Fruit fly (Drosophila melanogaster) whole organism, embryonic: ENCODE data around the gene CG7272.

Source experiments
- BtbVII ChIP-seq: fragments of 200-800 bp; sonication (Bioruptor generic); optimal IDR thresholded peaks from 3 replicates; lab custom pipeline; 2017; ENCODE audit warnings: missing biosample characterization, mild to moderate bottlenecking, missing genetic modification characterization
- CG11696 ChIP-seq: fragments of 200-800 bp; sonication (Bioruptor generic); IDR thresholded peaks from 2 replicates; pipeline ENCODE4 v1.3.6; 2022; ENCODE audit warnings: missing biosample characterization, missing genetic modification characterization
- CG15011 ChIP-seq: fragments of 200-800 bp; sonication (Bioruptor generic); optimal IDR thresholded peaks from 3 replicates; lab custom pipeline; 2018; ENCODE audit warnings: missing biosample characterization, mild to moderate bottlenecking, missing genetic modification characterization
- CG15601 ChIP-seq: fragments of 200-800 bp; sonication (Bioruptor generic); optimal IDR thresholded peaks from 3 replicates; lab custom pipeline; 2019; ENCODE audit warnings: missing biosample characterization, mild to moderate bottlenecking, missing genetic modification characterization, moderate library complexity
- CG18476 ChIP-seq: fragments of 200-800 bp; sonication (Bioruptor generic); optimal IDR thresholded peaks from 2 replicates; lab custom pipeline; 2016; ENCODE audit warnings: missing biosample characterization, mild to moderate bottlenecking, missing genetic modification characterization
- CG18599 ChIP-seq: fragments of 200-800 bp; sonication (Bioruptor generic); optimal IDR thresholded peaks from 3 replicates; lab custom pipeline; 2017; ENCODE audit warnings: missing biosample characterization, missing genetic modification characterization, mild to moderate bottlenecking, moderate library complexity, missing genetic modification reagents
- CG2199 ChIP-seq: fragments of 200-800 bp; sonication (Bioruptor generic); IDR thresholded peaks from 3 replicates; pipeline ENCODE4 v1.3.6; 2022; ENCODE audit warnings: missing biosample characterization, missing genetic modification characterization
- CG2678 ChIP-seq: fragments of 200-800 bp; sonication (Bioruptor generic); optimal IDR thresholded peaks from 3 replicates; lab custom pipeline; 2019; ENCODE audit warnings: missing biosample characterization, mild to moderate bottlenecking, missing genetic modification characterization, moderate library complexity
- CG32767 ChIP-seq: fragments of 200-800 bp; sonication (Bioruptor generic); IDR thresholded peaks from 2 replicates; pipeline ENCODE4 v1.3.6; 2022; ENCODE audit warnings: missing biosample characterization, missing genetic modification characterization
- CG34376 ChIP-seq: fragments of 200-800 bp; sonication (Bioruptor generic); optimal IDR thresholded peaks from 2 replicates; lab custom pipeline; 2018; ENCODE audit warnings: missing biosample characterization, mild to moderate bottlenecking, missing genetic modification characterization
- CG3838 ChIP-seq: fragments of 200-800 bp; sonication (Bioruptor generic); optimal IDR thresholded peaks from 3 replicates; lab custom pipeline; 2016; ENCODE audit warnings: missing biosample characterization, missing genetic modification characterization
- CG42726 ChIP-seq: fragments of 200-800 bp; sonication (Bioruptor generic); IDR thresholded peaks from 2 replicates; pipeline ENCODE4 v1.3.6; 2022; ENCODE audit warnings: missing biosample characterization, missing genetic modification characterization; ENCODE audit not compliant: partially characterized antibody
- CG8089 ChIP-seq: fragments of 200-800 bp; sonication (Bioruptor generic); optimal IDR thresholded peaks from 3 replicates; lab custom pipeline; 2016; ENCODE audit warnings: missing biosample characterization, missing genetic modification characterization
- CG8290 ChIP-seq, 3 experiments: fragments of 200-800 bp; sonication (Bioruptor generic); optimal IDR thresholded peaks; 2 replicates each; lab custom pipeline; 2016 to 2019; ENCODE audit warnings: missing biosample characterization in 3 of 3, missing genetic modification characterization in 3 of 3, mild to moderate bottlenecking in 2 of 3, moderate library complexity in 1 of 3
- GATAe ChIP-seq: fragments of 200-800 bp; sonication (Bioruptor generic); conservative IDR thresholded peaks from 2 replicates; pipeline ENCODE4 v1.3.6; 2022; ENCODE audit warnings: missing biosample characterization, missing genetic modification characterization
- Gug ChIP-seq: fragments of 200-800 bp; sonication (Bioruptor generic); IDR thresholded peaks from 4 replicates; pipeline ENCODE4 v1.3.6; 2022; ENCODE audit warnings: missing biosample characterization, missing genetic modification characterization
- H2.0 ChIP-seq: fragments of 200-800 bp; sonication (Bioruptor generic); IDR thresholded peaks from 2 replicates; pipeline ENCODE4 v1.3.6; 2022; ENCODE audit warnings: missing biosample characterization, missing genetic modification characterization
- MESR4 ChIP-seq: fragments of 200-800 bp; sonication (Bioruptor generic); optimal IDR thresholded peaks from 2 replicates; lab custom pipeline; 2018; ENCODE audit warnings: missing biosample characterization, mild to moderate bottlenecking, missing genetic modification characterization, moderate library complexity
- Med ChIP-seq: fragments of 200-800 bp; sonication (Bioruptor generic); peaks from one replicate; lab custom pipeline; 2016; ENCODE audit warnings: missing biosample characterization, missing genetic modification characterization, mild to moderate bottlenecking, inconsistent platforms, moderate library complexity
- Meics ChIP-seq: fragments of 200-800 bp; sonication (Bioruptor generic); optimal IDR thresholded peaks from 2 replicates; lab custom pipeline; 2017; ENCODE audit warnings: missing biosample characterization, mild to moderate bottlenecking, missing genetic modification characterization
- NC2β ChIP-seq: fragments of 200-800 bp; sonication (Bioruptor generic); optimal IDR thresholded peaks from 2 replicates; lab custom pipeline; 2016; ENCODE audit warnings: missing biosample characterization, missing genetic modification characterization
- bigmax ChIP-seq: fragments of 200-800 bp; sonication (Bioruptor generic); optimal IDR thresholded peaks from 2 replicates; lab custom pipeline; 2018; ENCODE audit warnings: missing biosample characterization, mild to moderate bottlenecking, missing genetic modification characterization
- crp ChIP-seq, 2 experiments: fragments of 200-800 bp; sonication (Bioruptor generic); optimal IDR thresholded peaks; 2 replicates in 1 of 2; 3 replicates in 1 of 2; lab custom pipeline; 2017; ENCODE audit warnings: missing biosample characterization in 2 of 2, missing genetic modification characterization in 2 of 2, mild to moderate bottlenecking in 1 of 2, moderate library complexity in 1 of 2
- cwo ChIP-seq: fragments of 200-800 bp; sonication (Bioruptor generic); optimal IDR thresholded peaks from 3 replicates; lab custom pipeline; 2017; ENCODE audit warnings: missing biosample characterization, missing genetic modification characterization, mild to moderate bottlenecking, moderate library complexity, missing genetic modification reagents
- exex ChIP-seq: fragments of 200-800 bp; sonication (Bioruptor generic); optimal IDR thresholded peaks from 4 replicates; lab custom pipeline; 2018; ENCODE audit warnings: missing biosample characterization, mild to moderate bottlenecking, missing genetic modification characterization, moderate library complexity
- gro ChIP-seq: fragments of 200-800 bp; sonication (Bioruptor generic); optimal IDR thresholded peaks from 2 replicates; lab custom pipeline; 2016; ENCODE audit warnings: missing biosample characterization, missing genetic modification characterization
- jumu ChIP-seq: fragments of 200-800 bp; sonication (Bioruptor generic); optimal IDR thresholded peaks from 3 replicates; lab custom pipeline; 2016; ENCODE audit warnings: missing biosample characterization, missing genetic modification characterization
- lab ChIP-seq: fragments of 200-800 bp; sonication (Bioruptor generic); optimal IDR thresholded peaks from 3 replicates; lab custom pipeline; 2017; ENCODE audit warnings: missing biosample characterization, missing genetic modification characterization, mild to moderate bottlenecking, moderate library complexity, missing genetic modification reagents
- lbe ChIP-seq: fragments of 200-800 bp; sonication (Bioruptor generic); optimal IDR thresholded peaks from 2 replicates; lab custom pipeline; 2016; ENCODE audit warnings: missing biosample characterization, mild to moderate bottlenecking, missing genetic modification characterization
- mirr ChIP-seq: fragments of 200-800 bp; sonication (Bioruptor generic); optimal IDR thresholded peaks from 3 replicates; lab custom pipeline; 2018; ENCODE audit warnings: missing biosample characterization, mild to moderate bottlenecking, missing genetic modification characterization
- prd ChIP-seq, 3 experiments: fragments of >200 bp in 2 of 3; fragments of 200-800 bp in 1 of 3; sonication (Bioruptor generic) in 1 of 3; optimal IDR thresholded peaks in 2 of 3; IDR thresholded peaks in 1 of 3; 2 replicates in 2 of 3; 3 replicates in 1 of 3; pipeline versions ENCODE4 v1.3.6 to Lab custom; 2017 to 2022; ENCODE audit warnings: missing biosample characterization in 1 of 3, missing genetic modification characterization in 1 of 3
- pzg ChIP-seq: fragments of 200-800 bp; sonication (Bioruptor generic); optimal IDR thresholded peaks from 3 replicates; lab custom pipeline; 2018; ENCODE audit warnings: missing biosample characterization, mild to moderate bottlenecking, missing genetic modification characterization, moderate library complexity
- row ChIP-seq: fragments of 200-800 bp; sonication (Bioruptor generic); IDR thresholded peaks from 3 replicates; pipeline ENCODE4 v1.3.6; 2022; ENCODE audit warnings: missing biosample characterization, missing genetic modification characterization
- sd ChIP-seq: fragments of 200-800 bp; sonication (Bioruptor generic); optimal IDR thresholded peaks from 3 replicates; lab custom pipeline; 2018; ENCODE audit warnings: missing biosample characterization, mild to moderate bottlenecking, missing genetic modification characterization, moderate library complexity
- sens ChIP-seq: fragments of 200-800 bp; sonication (Bioruptor generic); peaks from one replicate; lab custom pipeline; 2016; ENCODE audit warnings: missing biosample characterization, missing genetic modification characterization
- shn ChIP-seq: fragments of 200-800 bp; sonication (Bioruptor generic); optimal IDR thresholded peaks from 3 replicates; lab custom pipeline; 2016; ENCODE audit warnings: missing biosample characterization, missing genetic modification characterization
- stc ChIP-seq: fragments of 200-800 bp; sonication (Bioruptor generic); IDR thresholded peaks from 2 replicates; pipeline ENCODE4 v1.3.6; 2022; ENCODE audit warnings: missing biosample characterization, missing genetic modification characterization
- sug ChIP-seq: fragments of 200-800 bp; optimal IDR thresholded peaks from 2 replicates; lab custom pipeline; 2019; ENCODE audit warnings: missing biosample characterization, mild to moderate bottlenecking, missing genetic modification characterization, moderate library complexity

The CG7272 gene

dm6 chr3L:15517508-15517907, 16.8 kb downstream of the CG7272 start (continued):
- TF ChIP-seq H2.0 (0 out of 2 replicates have a peak, but pooled peaks have one; percentile 18), shn (no peak), CG3838 (GFP tag; lab: Kevin White, UChicago) (no peak), CG18476 (GFP tag; lab: Kevin White, UChicago) (no peak), CG34376 (peak; percentile 25), sd (tag; lab: Kevin White, UChicago) (peak; percentile 55), sug (tag; lab: Kevin White, UChicago) (peak; percentile 9), row (GFP tag; lab: Robert Waterston, UW) (peak; percentile 39; the same call in 2 of the 3 replicates), CG42726 (GFP tag; lab: Robert Waterston, UW) (no peak), GATAe (peak; percentile 72)

- TF ChIP-seq CG2199 (GFP tag; lab: Robert Waterston, UW) = 0 out of 3 replicates have a peak, but pooled peaks have one; percentile 56
- no peak for TF ChIP-seq prd (optimal IDR thresholded peaks at IDR 0.05; lab: Kevin White, UChicago)
- no peak for TF ChIP-seq prd (GFP tag; IDR thresholded peaks at IDR 0.05; lab: Robert Waterston, UW)
- peak; percentile 76 for TF ChIP-seq exex (tag; lab: Kevin White, UChicago)
- TF ChIP-seq Med (GFP tag; lab: Kevin White, UChicago) = peak; percentile 29
- TF ChIP-seq CG34376 = peak; percentile 12
- peak; percentile 42 for TF ChIP-seq GATAe
- TF ChIP-seq sug (tag; lab: Kevin White, UChicago) = peak; percentile 3
- no peak for TF ChIP-seq CG8290 (GFP tag; optimal IDR thresholded peaks at IDR 0.05; lab: Kevin White, UChicago)
- peak in 1 of 2 experiments; percentile 17 for TF ChIP-seq CG8290 (tag; optimal IDR thresholded peaks at IDR 0.05; lab: Kevin White, UChicago)
- TF ChIP-seq pzg (GFP tag; lab: Kevin White, UChicago) = no peak
- no peak for TF ChIP-seq CG8089 (GFP tag; lab: Kevin White, UChicago)
- peak; percentile 32 for TF ChIP-seq CG15601 (tag; lab: Kevin White, UChicago)
- peak; percentile 4 for TF ChIP-seq lab (GFP tag; lab: Kevin White, UChicago)
- peak; percentile 63 for TF ChIP-seq mirr
- 0 out of 2 replicates have a peak, but pooled peaks have one; percentile 19 for TF ChIP-seq stc (GFP tag; lab: Robert Waterston, UW)
- TF ChIP-seq crp (GFP tag; optimal IDR thresholded peaks at IDR 0.05; lab: Kevin White, UChicago) = no peak
Measured at dm6 chr3L:15518344-15518743, 17.6 kb downstream of the CG7272 start.

dm6 chr3L:15519492-15519891, 18.8 kb downstream of the CG7272 start, which contains the start of gene mex1:
Gene mex1, minus strand, starts transcription at chr3L:15519592.
- TF ChIP-seq CG18599 (peak; percentile 9), Meics (peak; percentile 46), lbe (no peak), gro (GFP tag; lab: Kevin White, UChicago) (no peak), cwo (peak; percentile 30), CG32767 (GFP tag; lab: Robert Waterston, UW) (no peak)

- peak; percentile 10 for TF ChIP-seq Meics
- peak; percentile 57 for TF ChIP-seq sens (GFP tag; lab: Kevin White, UChicago)
- peak; percentile 74 for TF ChIP-seq bigmax (GFP tag; lab: Kevin White, UChicago)
- TF ChIP-seq CG34376 = peak; percentile 62
- peak; percentile 94 for TF ChIP-seq exex (tag; lab: Kevin White, UChicago)
- no peak for TF ChIP-seq NC2β (GFP tag; lab: Kevin White, UChicago)
- no peak for TF ChIP-seq jumu (GFP tag; lab: Kevin White, UChicago)
- no peak for TF ChIP-seq MESR4
- TF ChIP-seq CG11696 (GFP tag; lab: Robert Waterston, UW) = no peak
- no peak for TF ChIP-seq Gug
- TF ChIP-seq CG2678 (tag; lab: Kevin White, UChicago) = peak; percentile 66
- TF ChIP-seq BtbVII (GFP tag; lab: Kevin White, UChicago) = peak; percentile 22
- TF ChIP-seq CG15011 = no peak
- peak; percentile 54 for TF ChIP-seq sug (tag; lab: Kevin White, UChicago)
Measured at dm6 chr3L:15519920-15520319, 19.2 kb downstream of the CG7272 start.
